Fruit fly (Drosophila melanogaster): ENCODE results near the gene Tom40.
A peak's percentile ranks its signal among the peaks of the same experiment; 100 is the strongest.

The Tom40 gene

DNA sequence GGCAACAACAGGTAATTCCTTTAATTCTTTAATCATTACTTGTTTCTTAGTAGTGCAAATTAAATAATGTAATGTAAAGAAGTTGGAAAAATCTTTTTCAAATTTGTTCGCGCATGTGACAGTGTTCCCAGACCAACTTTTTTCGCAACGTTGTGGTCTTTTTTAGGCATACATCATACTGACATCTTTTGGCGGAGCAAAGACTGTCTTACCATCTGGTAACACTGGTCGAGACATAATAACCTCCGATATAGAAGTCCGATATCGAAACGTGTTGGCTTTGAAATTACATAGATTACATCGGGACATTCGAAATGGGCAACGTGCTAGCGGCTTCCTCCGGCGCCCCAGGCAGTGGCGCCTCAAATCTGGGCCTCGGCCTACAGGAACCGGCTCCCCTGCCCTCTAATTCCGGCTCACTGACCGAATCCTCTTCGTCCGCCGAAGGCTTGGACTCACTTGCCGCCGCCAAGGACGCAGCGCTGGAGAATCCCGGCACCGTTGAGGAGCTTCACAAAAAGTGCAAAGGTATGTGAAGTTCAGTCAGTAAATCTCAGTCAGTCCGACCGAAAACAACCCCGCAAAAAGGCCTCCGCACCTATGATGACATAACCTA, 571 bp downstream of the Tom40 start:
- TF ChIP-seq svp (GFP tag), result peak; percentile 87
- no peak for TF ChIP-seq Sox15 (GFP tag; optimal IDR thresholded peaks at IDR 0.05)
- no peak for TF ChIP-seq Met (GFP tag; optimal IDR thresholded peaks at IDR 0.05)
- TF ChIP-seq vri (GFP tag; optimal IDR thresholded peaks at IDR 0.05), result peak; percentile 46
- TF ChIP-seq CG1621 (tag; optimal IDR thresholded peaks at IDR 0.05), result peak; percentile 7

DNA sequence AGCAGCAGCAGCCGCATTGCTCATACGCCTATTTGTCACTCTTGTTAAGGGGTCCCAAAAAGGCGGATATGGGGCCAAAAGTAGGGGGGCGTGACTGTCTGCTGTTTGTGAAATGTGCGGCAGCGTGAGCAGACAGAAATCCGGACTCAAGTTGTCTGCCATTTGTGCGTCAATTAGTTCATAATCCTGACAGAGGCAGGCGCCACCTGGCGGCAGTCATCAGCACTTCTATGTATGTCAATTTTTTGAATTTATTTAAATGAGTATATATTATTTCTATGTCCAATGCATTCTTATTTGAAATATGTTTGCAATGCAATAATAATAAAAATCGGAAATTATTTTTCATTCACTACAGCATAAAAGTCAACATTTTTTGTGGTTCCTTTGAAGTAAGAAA, 7.3 kb downstream of the Tom40 start:
- TF ChIP-seq Ets96B (tag; optimal IDR thresholded peaks at IDR 0.05), result no peak
- no peak for TF ChIP-seq Lpt (GFP tag; optimal IDR thresholded peaks at IDR 0.05)
- no peak for TF ChIP-seq fd85E (GFP tag; optimal IDR thresholded peaks at IDR 0.05)
- no peak for TF ChIP-seq CG8632 (GFP tag; optimal IDR thresholded peaks at IDR 0.05)
- TF ChIP-seq Met (GFP tag; optimal IDR thresholded peaks at IDR 0.05), result no peak
- TF ChIP-seq vri (GFP tag; optimal IDR thresholded peaks at IDR 0.05), result no peak
- no peak for TF ChIP-seq CG8119 (GFP tag; IDR thresholded peaks at IDR 0.05)
- TF ChIP-seq eg (GFP tag; IDR thresholded peaks at IDR 0.05), result no peak
- no peak for TF ChIP-seq CG7368 (GFP tag; optimal IDR thresholded peaks at IDR 0.05)
- no peak for TF ChIP-seq CG11902 (GFP tag; optimal IDR thresholded peaks at IDR 0.05)

DNA sequence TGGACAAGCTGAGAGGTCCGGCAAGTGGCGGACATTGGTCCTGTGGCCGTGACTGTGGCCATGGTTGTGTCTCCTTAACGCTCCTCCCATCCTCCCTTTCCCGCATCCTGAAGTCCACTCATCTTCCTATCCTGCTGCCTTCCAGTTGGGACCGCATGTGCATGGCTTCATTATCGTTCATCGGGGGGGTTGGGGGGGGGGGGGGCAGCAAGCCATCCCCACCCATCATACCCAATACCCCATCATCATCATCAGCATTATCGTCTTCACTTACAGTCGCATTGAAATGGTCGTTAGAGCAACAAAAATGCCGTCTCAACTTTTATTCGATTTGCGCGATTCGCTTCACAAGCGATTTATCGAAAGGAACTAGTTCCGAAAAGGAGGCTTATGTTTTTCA, 9.6 kb downstream of the Tom40 start:
- TF ChIP-seq dac (GFP tag; optimal IDR thresholded peaks at IDR 0.05) (no peak), lz (GFP tag; optimal IDR thresholded peaks at IDR 0.05) (no peak), Blimp-1 (GFP tag; optimal IDR thresholded peaks at IDR 0.05) (no peak), fd59A (GFP tag; optimal IDR thresholded peaks at IDR 0.05) (no peak), CG1621 (tag; optimal IDR thresholded peaks at IDR 0.05) (no peak), Hr38 (GFP tag; optimal IDR thresholded peaks at IDR 0.05) (no peak), ss (GFP tag; optimal IDR thresholded peaks at IDR 0.05) (no peak), CG15336 (GFP tag; IDR thresholded peaks at IDR 0.05) (no peak), CG7368 (GFP tag; optimal IDR thresholded peaks at IDR 0.05) (no peak), CG6792 (GFP tag; optimal IDR thresholded peaks at IDR 0.05) (no peak), CG16779 (tag; optimal IDR thresholded peaks at IDR 0.05) (no peak)

DNA sequence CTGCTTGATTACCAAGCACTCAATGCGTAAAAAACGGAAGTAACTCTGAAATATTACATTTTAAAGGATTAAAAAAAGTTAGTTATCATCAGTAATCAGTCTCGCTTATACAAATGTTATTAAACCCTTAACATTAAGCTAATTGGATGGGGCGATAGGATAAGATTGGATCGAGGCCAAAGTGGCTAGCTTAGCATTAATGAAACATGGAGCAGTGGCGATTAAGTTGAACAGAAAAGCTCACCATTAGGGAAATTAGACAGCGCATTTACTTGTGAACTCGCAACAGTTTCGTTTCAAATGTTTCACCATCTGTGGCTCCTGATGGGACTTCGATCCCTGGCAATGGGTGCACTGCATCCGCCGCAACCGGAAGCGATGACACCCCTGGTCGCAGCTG, 28.0 kb downstream of the Tom40 start, which contains the start of gene Ir7a:
Gene Ir7a (plus strand): TSS at position 301 of the 400 bp plus-strand sequence.
- TF ChIP-seq vri (GFP tag; optimal IDR thresholded peaks at IDR 0.05), result no peak
- TF ChIP-seq salr (GFP tag; optimal IDR thresholded peaks at IDR 0.05), result no peak
- no peak for TF ChIP-seq CG10631 (GFP tag; optimal IDR thresholded peaks at IDR 0.05)
- no peak for TF ChIP-seq CG4318 (GFP tag; optimal IDR thresholded peaks at IDR 0.05)
- TF ChIP-seq CG8632 (GFP tag; optimal IDR thresholded peaks at IDR 0.05), result no peak
- no peak for TF ChIP-seq CG11762 (GFP tag; optimal IDR thresholded peaks at IDR 0.05; ENCODE audit: insufficient read depth)
- TF ChIP-seq achi (GFP tag; optimal IDR thresholded peaks at IDR 0.05), result no peak
- TF ChIP-seq Ets21C (GFP tag; optimal IDR thresholded peaks at IDR 0.05), result no peak
- no peak for TF ChIP-seq Ets96B (tag; optimal IDR thresholded peaks at IDR 0.05)
- TF ChIP-seq CG32006 (GFP tag; optimal IDR thresholded peaks at IDR 0.05), result no peak

DNA sequence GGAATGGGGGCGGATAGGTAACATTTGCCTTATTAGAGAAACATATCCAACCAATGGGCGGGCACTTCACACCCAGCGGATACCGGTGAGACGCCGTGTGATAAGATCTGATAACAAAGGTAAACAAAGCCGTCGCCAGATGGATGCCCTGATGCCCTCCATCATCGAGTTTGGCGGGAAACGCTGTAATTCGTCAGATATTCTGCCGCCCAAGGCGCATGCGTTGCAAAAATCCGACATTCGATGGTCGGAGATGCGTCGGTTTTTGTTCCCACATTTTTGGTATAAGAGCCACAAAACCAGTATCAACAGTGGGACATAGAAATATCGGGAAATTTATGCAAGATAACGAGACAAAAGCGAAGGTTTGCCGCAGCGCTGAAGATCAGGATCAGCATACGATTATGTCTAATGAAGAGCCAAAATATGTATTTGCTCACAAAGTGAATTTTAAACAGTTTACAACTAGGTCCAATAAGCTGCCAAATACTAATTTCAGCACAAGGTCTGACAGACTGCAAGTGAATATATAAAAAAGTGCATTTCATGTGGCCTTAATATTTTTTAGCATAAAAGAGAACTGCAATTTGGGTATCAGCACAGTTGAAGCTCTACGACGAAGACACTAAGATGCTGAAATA, 31.6 kb downstream of the Tom40 start, which contains the start of gene CG34338:
Gene CG34338 (plus strand): TSS at position 591 of the 641 bp plus-strand sequence.
- TF ChIP-seq salr (GFP tag; optimal IDR thresholded peaks at IDR 0.05) (no peak), Eip75B (GFP tag; optimal IDR thresholded peaks at IDR 0.05) (no peak), CG11294 (GFP tag; IDR thresholded peaks at IDR 0.05) (no peak), CG34406 (GFP tag; optimal IDR thresholded peaks at IDR 0.05) (no peak), net (GFP tag; optimal IDR thresholded peaks at IDR 0.05) (no peak), CG8319 (GFP tag; optimal IDR thresholded peaks at IDR 0.05) (no peak), CG8632 (GFP tag; optimal IDR thresholded peaks at IDR 0.05) (no peak), cyc (GFP tag; optimal IDR thresholded peaks at IDR 0.05) (no peak), lz (GFP tag; optimal IDR thresholded peaks at IDR 0.05) (no peak), acj6 (GFP tag; optimal IDR thresholded peaks at IDR 0.05) (no peak), Blimp-1 (GFP tag; optimal IDR thresholded peaks at IDR 0.05) (no peak), CG11902 (GFP tag; optimal IDR thresholded peaks at IDR 0.05) (no peak), CG10669 (GFP tag; optimal IDR thresholded peaks at IDR 0.05) (no peak), CG6808 (GFP tag; optimal IDR thresholded peaks at IDR 0.05) (no peak), CG6792 (GFP tag; optimal IDR thresholded peaks at IDR 0.05) (no peak), vri (GFP tag; optimal IDR thresholded peaks at IDR 0.05) (no peak), CG1621 (tag; optimal IDR thresholded peaks at IDR 0.05) (no peak), CG6163 (GFP tag; IDR thresholded peaks at IDR 0.05) (no peak), CG3919 (GFP tag; optimal IDR thresholded peaks at IDR 0.05) (no peak), CG4318 (GFP tag; optimal IDR thresholded peaks at IDR 0.05) (no peak)
